Worm (Caenorhabditis elegans): ENCODE results near the gene nduf-2.2.
A peak's percentile ranks its signal among the peaks of the same experiment; 100 is the strongest.

Gene nduf-2.2

ce11 chrIII:6420995-6421404, 44.0 kb upstream of the nduf-2.2 start:
- TF ChIP-seq ceh-100 (GFP tag; IDR thresholded peaks at IDR 0.05) = peak; percentile 51
- no peak for TF ChIP-seq F49E8.2 (tag; optimal IDR thresholded peaks at IDR 0.05; ENCODE audit: insufficient read depth)
- TF ChIP-seq egl-18 (GFP tag; IDR thresholded peaks at IDR 0.05) = no peak
- no peak for TF ChIP-seq bed-1 (GFP tag; IDR thresholded peaks at IDR 0.05)
- peak; percentile 89 for TF ChIP-seq repo-1 (tag; optimal IDR thresholded peaks at IDR 0.05)
- no peak for TF ChIP-seq sdz-38 (tag; optimal IDR thresholded peaks at IDR 0.05)
- TF ChIP-seq cebp-1 (GFP tag; IDR thresholded peaks at IDR 0.05) = 0 out of 2 replicates have a peak, but pooled peaks have one; percentile 7
- TF ChIP-seq cebp-1 (tag; optimal IDR thresholded peaks at IDR 0.05) = peak; percentile 88
- no peak for TF ChIP-seq hrde-1 (tag; optimal IDR thresholded peaks at IDR 0.05; ENCODE audit: borderline replicate concordance)
- TF ChIP-seq nhr-90 (tag; optimal IDR thresholded peaks at IDR 0.05) = no peak
- peak; percentile 97 for TF ChIP-seq zfh-2 (GFP tag; conservative IDR thresholded peaks at IDR 0.05)
- peak; percentile 88 for TF ChIP-seq ztf-26 (tag; optimal IDR thresholded peaks at IDR 0.05)
- TF ChIP-seq pha-4 (tag; optimal IDR thresholded peaks at IDR 0.05) = no peak
- TF ChIP-seq rec-8 (tag; optimal IDR thresholded peaks at IDR 0.05) = no peak
- TF ChIP-seq chd-7 (tag; optimal IDR thresholded peaks at IDR 0.05) = peak; percentile 86
- TF ChIP-seq mes-4 (tag; optimal IDR thresholded peaks at IDR 0.05) = no peak
- TF ChIP-seq Y67H2A.10 (GFP tag; conservative IDR thresholded peaks at IDR 0.05) = no peak
- peak; percentile 88 for TF ChIP-seq B0336.3 (GFP tag; IDR thresholded peaks at IDR 0.05)
- TF ChIP-seq lin-26 (GFP tag; IDR thresholded peaks at IDR 0.05) = peak; percentile 66
- no peak for TF ChIP-seq mel-28 (tag; optimal IDR thresholded peaks at IDR 0.05; ENCODE audit: borderline replicate concordance)
- no peak for TF ChIP-seq snpc-1.3 (tag; optimal IDR thresholded peaks at IDR 0.05; ENCODE audit: insufficient read depth)
- TF ChIP-seq ceh-40 (GFP tag; IDR thresholded peaks at IDR 0.05) = no peak
- TF ChIP-seq atf-7 (tag; optimal IDR thresholded peaks at IDR 0.05) = peak; percentile 85
- no peak for TF ChIP-seq ceh-58 (GFP tag; IDR thresholded peaks at IDR 0.05)
- TF ChIP-seq let-526 (GFP tag; IDR thresholded peaks at IDR 0.05) = peak; percentile 78
- no peak for TF ChIP-seq nhr-179 (tag; optimal IDR thresholded peaks at IDR 0.05)
- TF ChIP-seq F55B11.4 (tag; optimal IDR thresholded peaks at IDR 0.05; ENCODE audit: borderline replicate concordance, insufficient read depth) = no peak
- TF ChIP-seq nfyb-1 (GFP tag; IDR thresholded peaks at IDR 0.05) = peak; percentile 90
- no peak for TF ChIP-seq snpc-1.1 (tag; optimal IDR thresholded peaks at IDR 0.05; ENCODE audit: insufficient read depth)
- TF ChIP-seq Y56A3A.18 (GFP tag; IDR thresholded peaks at IDR 0.05) = peak; percentile 60
- no peak for TF ChIP-seq Y53F4B.3 (GFP tag; IDR thresholded peaks at IDR 0.05)
- TF ChIP-seq F10E7.11 (tag; optimal IDR thresholded peaks at IDR 0.05) = no peak
- TF ChIP-seq hmg-20 (GFP tag; IDR thresholded peaks at IDR 0.05) = peak; percentile 24; the same call in 1 of the 2 replicates
- TF ChIP-seq gei-17 (GFP tag; optimal IDR thresholded peaks at IDR 0.05) = peak; percentile 76
- TF ChIP-seq Y79H2A.3 (GFP tag; conservative IDR thresholded peaks at IDR 0.05) = no peak
- no peak for TF ChIP-seq B0035.1 (tag; optimal IDR thresholded peaks at IDR 0.05)
- no peak for TF ChIP-seq F39B2.1 (GFP tag; IDR thresholded peaks at IDR 0.05)
- no peak for TF ChIP-seq D2030.7 (GFP tag; IDR thresholded peaks at IDR 0.05)
- TF ChIP-seq tlf-1 (GFP tag; optimal IDR thresholded peaks at IDR 0.05) = peak; percentile 84
- no peak for TF ChIP-seq fkh-3 (tag; optimal IDR thresholded peaks at IDR 0.05)
- TF ChIP-seq sptf-2 (GFP tag; optimal IDR thresholded peaks at IDR 0.05) = no peak
- TF ChIP-seq attf-6 (GFP tag; IDR thresholded peaks at IDR 0.05) = no peak
- no peak for TF ChIP-seq F57A8.1 (GFP tag; optimal IDR thresholded peaks at IDR 0.05)
- TF ChIP-seq tbx-9 (tag; optimal IDR thresholded peaks at IDR 0.05; ENCODE audit: borderline replicate concordance) = no peak
- TF ChIP-seq hsf-1 (GFP tag; IDR thresholded peaks at IDR 0.05) = no peak
- no peak for TF ChIP-seq efl-1 (GFP tag; optimal IDR thresholded peaks at IDR 0.05)
- TF ChIP-seq dox-1 (GFP tag; IDR thresholded peaks at IDR 0.05) = peak; percentile 80
- TF ChIP-seq akir-1 (GFP tag; optimal IDR thresholded peaks at IDR 0.05) = no peak
- TF ChIP-seq sea-2 (GFP tag; IDR thresholded peaks at IDR 0.05) = no peak

Measured in whole organism, young adult.